Fruit fly (Drosophila melanogaster): ENCODE data around the gene CG43147.

- TF ChIP-seq CG10348 (GFP tag; IDR thresholded peaks at IDR 0.05) (no peak), Pif1A (GFP tag; optimal IDR thresholded peaks at IDR 0.05) (no peak), Pif1B (GFP tag; optimal IDR thresholded peaks at IDR 0.05) (no peak), CG8301 (tag; optimal IDR thresholded peaks at IDR 0.05) (peak; percentile 33), EcR (GFP tag; optimal IDR thresholded peaks at IDR 0.05) (no peak), CG13204 (GFP tag; optimal IDR thresholded peaks at IDR 0.05) (no peak), CG9948 (tag; optimal IDR thresholded peaks at IDR 0.05) (peak; percentile 10), gl (tag; optimal IDR thresholded peaks at IDR 0.05) (no peak), CG17806 (tag; optimal IDR thresholded peaks at IDR 0.05) (peak; percentile 13), CG32121 (GFP tag; IDR thresholded peaks at IDR 0.05) (peak; percentile 32; the same call in 1 of the 2 replicates), fd96Ca (GFP tag; IDR thresholded peaks at IDR 0.05) (no peak), CG15710 (tag; optimal IDR thresholded peaks at IDR 0.05) (no peak), Ets98B (GFP tag; IDR thresholded peaks at IDR 0.05) (peak; percentile 21; the same call in 1 of the 2 replicates), CG14655 (GFP tag; optimal IDR thresholded peaks at IDR 0.05) (peak; percentile 51)
Observed at dm6 chr3L:13262250-13262649, 37.7 kb downstream of the CG43147 start.
